Fruit fly (Drosophila melanogaster) whole organism, embryonic: ENCODE data around the gene Cyp4d20.
A peak's percentile ranks its signal among the peaks of the same experiment; 100 is the strongest.

ENCODE experiments used
- Antp ChIP-seq: fragments of 200-800 bp; sonication (Bioruptor generic); optimal IDR thresholded peaks from 3 replicates; lab custom pipeline; 2016; ENCODE audit warnings: missing biosample characterization, missing genetic modification characterization
- Atf6 ChIP-seq: fragments of 200-800 bp; sonication (Bioruptor generic); IDR thresholded peaks from 2 replicates; pipeline ENCODE4 v1.3.6; 2022; ENCODE audit warnings: missing biosample characterization, missing genetic modification characterization
- Awh ChIP-seq: fragments of 200-800 bp; sonication (Bioruptor generic); IDR thresholded peaks from 2 replicates; pipeline ENCODE4, ENCODE4 v1.3.6; 2022; ENCODE audit warnings: missing biosample characterization, missing genetic modification characterization
- B-H1 ChIP-seq: fragments of 200-800 bp; sonication (Bioruptor generic); IDR thresholded peaks from 3 replicates; pipeline ENCODE4 v1.3.6; 2022; ENCODE audit warnings: missing biosample characterization, missing genetic modification characterization
- BtbVII ChIP-seq: fragments of 200-800 bp; sonication (Bioruptor generic); optimal IDR thresholded peaks from 3 replicates; lab custom pipeline; 2017; ENCODE audit warnings: missing biosample characterization, mild to moderate bottlenecking, missing genetic modification characterization
- C15 ChIP-seq: fragments of 200-800 bp; sonication (Bioruptor generic); IDR thresholded peaks from 3 replicates; pipeline ENCODE4 v1.3.6; 2022; ENCODE audit warnings: missing biosample characterization, missing genetic modification characterization
- CG10147 ChIP-seq: fragments of 200-800 bp; sonication (Bioruptor generic); optimal IDR thresholded peaks from 2 replicates; lab custom pipeline; 2019; ENCODE audit warnings: missing biosample characterization, mild to moderate bottlenecking, missing genetic modification characterization, moderate library complexity
- CG10274 ChIP-seq: fragments of 200-800 bp; sonication (Bioruptor generic); optimal IDR thresholded peaks from 3 replicates; lab custom pipeline; 2017; ENCODE audit warnings: missing biosample characterization, mild to moderate bottlenecking, missing genetic modification characterization
- CG11247 ChIP-seq: fragments of 200-800 bp; sonication (Bioruptor generic); IDR thresholded peaks from 2 replicates; pipeline ENCODE4 v1.3.6; 2022; ENCODE audit warnings: missing biosample characterization, missing genetic modification characterization
- CG11456 ChIP-seq: fragments of 200-800 bp; sonication (Bioruptor generic); IDR thresholded peaks from 3 replicates; pipeline ENCODE4 v1.3.6; 2022; ENCODE audit warnings: missing biosample characterization, missing genetic modification characterization
- CG13424 ChIP-seq: fragments of 200-800 bp; sonication (Bioruptor generic); optimal IDR thresholded peaks from 2 replicates; lab custom pipeline; 2019; ENCODE audit warnings: missing biosample characterization, mild to moderate bottlenecking, missing genetic modification characterization, moderate library complexity
- CG14667 ChIP-seq: fragments of 200-800 bp; sonication (Bioruptor generic); IDR thresholded peaks from 2 replicates; pipeline ENCODE4 v1.3.6; 2022; ENCODE audit warnings: missing biosample characterization, missing genetic modification characterization
- CG14860 ChIP-seq: fragments of 200-800 bp; sonication (Bioruptor generic); IDR thresholded peaks from 3 replicates; pipeline ENCODE4 v1.3.6; 2022; ENCODE audit warnings: missing biosample characterization, missing genetic modification characterization; ENCODE audit not compliant: partially characterized antibody
- CG17328 ChIP-seq: fragments of 200-800 bp; sonication (Bioruptor generic); IDR thresholded peaks from 2 replicates; pipeline ENCODE4 v1.3.6; 2022; ENCODE audit warnings: missing biosample characterization, missing genetic modification characterization
- CG18476 ChIP-seq: fragments of 200-800 bp; sonication (Bioruptor generic); optimal IDR thresholded peaks from 2 replicates; lab custom pipeline; 2016; ENCODE audit warnings: missing biosample characterization, mild to moderate bottlenecking, missing genetic modification characterization
- CG33213 ChIP-seq: fragments of 200-800 bp; sonication (Bioruptor generic); optimal IDR thresholded peaks from 3 replicates; lab custom pipeline; 2016; ENCODE audit warnings: missing biosample characterization, missing genetic modification characterization
- CG3995 ChIP-seq: fragments of 200-800 bp; sonication (Bioruptor generic); optimal IDR thresholded peaks from 3 replicates; lab custom pipeline; 2016; ENCODE audit warnings: missing biosample characterization, missing genetic modification characterization
- Dad ChIP-seq: fragments of 200-800 bp; sonication (Bioruptor generic); optimal IDR thresholded peaks from 3 replicates; lab custom pipeline; 2016; ENCODE audit warnings: missing biosample characterization, missing genetic modification characterization
- Dip2 ChIP-seq: fragments of 200-800 bp; sonication (Bioruptor generic); IDR thresholded peaks from 2 replicates; pipeline ENCODE4 v1.3.6; 2022; ENCODE audit warnings: missing biosample characterization, missing genetic modification characterization
- Dll ChIP-seq: fragments of 200-800 bp; sonication (Bioruptor generic); IDR thresholded peaks from 4 replicates; pipeline ENCODE4 v1.3.6; 2022; ENCODE audit warnings: missing biosample characterization, missing genetic modification characterization; ENCODE audit not compliant: partially characterized antibody
- Fer2 ChIP-seq: fragments of 200-800 bp; sonication (Bioruptor generic); optimal IDR thresholded peaks from 2 replicates; lab custom pipeline; 2018; ENCODE audit warnings: missing biosample characterization, mild to moderate bottlenecking, missing genetic modification characterization, moderate library complexity
- MTF-1 ChIP-seq: fragments of 200-800 bp; sonication (Bioruptor generic); optimal IDR thresholded peaks from 2 replicates; lab custom pipeline; 2018; ENCODE audit warnings: missing biosample characterization, mild to moderate bottlenecking, missing genetic modification characterization, borderline replicate concordance
- Pdp1 ChIP-seq, 2 experiments: fragments of 200-800 bp; sonication (Bioruptor generic); optimal IDR thresholded peaks; 3 replicates each; lab custom pipeline; 2016; ENCODE audit warnings: missing biosample characterization in 2 of 2, missing genetic modification characterization in 2 of 2, mild to moderate bottlenecking in 1 of 2, moderate library complexity in 1 of 2
- Poxn ChIP-seq: fragments of 200-800 bp; sonication (Bioruptor generic); IDR thresholded peaks from 2 replicates; pipeline ENCODE4 v1.3.6; 2022; ENCODE audit warnings: missing biosample characterization, missing genetic modification characterization
- Rfx ChIP-seq: fragments of 200-800 bp; sonication (Bioruptor generic); IDR thresholded peaks from 2 replicates; pipeline ENCODE4 v1.3.6; 2022; ENCODE audit warnings: missing biosample characterization, missing genetic modification characterization
- ab ChIP-seq: fragments of 200-800 bp; sonication (Bioruptor generic); optimal IDR thresholded peaks from 2 replicates; lab custom pipeline; 2016; ENCODE audit warnings: missing biosample characterization, missing genetic modification characterization
- ash1 ChIP-seq: fragments of 200-800 bp; sonication (Bioruptor generic); optimal IDR thresholded peaks from 2 replicates; lab custom pipeline; 2018; ENCODE audit warnings: missing biosample characterization, mild to moderate bottlenecking, missing genetic modification characterization
- bab2 ChIP-seq: fragments of 200-800 bp; sonication (Bioruptor generic); optimal IDR thresholded peaks from 2 replicates; lab custom pipeline; 2016; ENCODE audit warnings: missing biosample characterization, missing genetic modification characterization
- btn ChIP-seq: fragments of 200-800 bp; sonication (Bioruptor generic); optimal IDR thresholded peaks from 2 replicates; lab custom pipeline; 2016; ENCODE audit warnings: missing biosample characterization, missing genetic modification characterization
- chm ChIP-seq: fragments of 200-800 bp; sonication (Bioruptor generic); IDR thresholded peaks from 2 replicates; pipeline ENCODE4 v1.3.6; 2022; ENCODE audit warnings: missing biosample characterization, missing genetic modification characterization
- corto ChIP-seq: fragments of 200-800 bp; sonication (Bioruptor generic); optimal IDR thresholded peaks from 2 replicates; lab custom pipeline; 2016; ENCODE audit warnings: missing biosample characterization, mild to moderate bottlenecking, missing genetic modification characterization, moderate library complexity
- dan ChIP-seq: fragments of 200-800 bp; sonication (Bioruptor generic); IDR thresholded peaks from 2 replicates; pipeline ENCODE4 v1.3.6; 2022; ENCODE audit warnings: missing biosample characterization, missing genetic modification characterization
- dysf ChIP-seq: fragments of 200-800 bp; sonication (Bioruptor generic); IDR thresholded peaks from 3 replicates; pipeline ENCODE4 v1.3.6; 2022; ENCODE audit warnings: missing biosample characterization, missing genetic modification characterization
- esg ChIP-seq: fragments of 200-800 bp; sonication (Bioruptor generic); conservative IDR thresholded peaks from 2 replicates; pipeline ENCODE4 v1.3.6; 2022; ENCODE audit warnings: missing biosample characterization, missing genetic modification characterization
- gro ChIP-seq: fragments of 200-800 bp; sonication (Bioruptor generic); optimal IDR thresholded peaks from 2 replicates; lab custom pipeline; 2016; ENCODE audit warnings: missing biosample characterization, missing genetic modification characterization
- gsb ChIP-seq: fragments of 200-800 bp; sonication (Bioruptor generic); IDR thresholded peaks from 2 replicates; pipeline ENCODE4 v1.3.6; 2022; ENCODE audit warnings: missing biosample characterization, missing genetic modification characterization
- lola ChIP-seq, 3 experiments: fragments of >200 bp in 2 of 3; fragments of 200-800 bp in 1 of 3; sonication (Bioruptor generic) in 1 of 3; optimal IDR thresholded peaks; 2 replicates each; lab custom pipeline; 2017 to 2019; ENCODE audit warnings: missing biosample characterization in 3 of 3, missing genetic modification characterization in 3 of 3, mild to moderate bottlenecking in 1 of 3, moderate library complexity in 1 of 3
- nmo ChIP-seq: fragments of 200-800 bp; sonication (Bioruptor generic); optimal IDR thresholded peaks from 2 replicates; lab custom pipeline; 2018; ENCODE audit warnings: missing biosample characterization, mild to moderate bottlenecking, missing genetic modification characterization, moderate library complexity
- repo ChIP-seq: fragments of 200-800 bp; sonication (Bioruptor generic); optimal IDR thresholded peaks from 2 replicates; lab custom pipeline; 2016; ENCODE audit warnings: missing biosample characterization, missing genetic modification characterization
- ro ChIP-seq: fragments of 200-800 bp; sonication (Bioruptor generic); IDR thresholded peaks from 2 replicates; pipeline ENCODE4 v1.3.6; 2022; ENCODE audit warnings: missing biosample characterization, missing genetic modification characterization
- scrt ChIP-seq: fragments of 200-800 bp; sonication (Bioruptor generic); optimal IDR thresholded peaks from 2 replicates; lab custom pipeline; 2018; ENCODE audit warnings: missing biosample characterization, mild to moderate bottlenecking, missing genetic modification characterization, moderate library complexity
- sd ChIP-seq: fragments of 200-800 bp; sonication (Bioruptor generic); optimal IDR thresholded peaks from 3 replicates; lab custom pipeline; 2018; ENCODE audit warnings: missing biosample characterization, mild to moderate bottlenecking, missing genetic modification characterization, moderate library complexity
- shn ChIP-seq: fragments of 200-800 bp; sonication (Bioruptor generic); optimal IDR thresholded peaks from 3 replicates; lab custom pipeline; 2016; ENCODE audit warnings: missing biosample characterization, missing genetic modification characterization
- sr ChIP-seq: fragments of 200-800 bp; sonication (Bioruptor generic); IDR thresholded peaks from 3 replicates; pipeline ENCODE4 v1.3.6; 2022; ENCODE audit warnings: missing biosample characterization, missing genetic modification characterization
- tin ChIP-seq: fragments of 200-800 bp; sonication (Bioruptor generic); optimal IDR thresholded peaks from 3 replicates; lab custom pipeline; 2016; ENCODE audit warnings: missing biosample characterization, missing genetic modification characterization
- tio ChIP-seq: fragments of 200-800 bp; sonication (Bioruptor generic); optimal IDR thresholded peaks from 2 replicates; lab custom pipeline; 2017; ENCODE audit warnings: missing biosample characterization, missing genetic modification characterization, inconsistent platforms
- toy ChIP-seq: fragments of 200-800 bp; sonication (Bioruptor generic); IDR thresholded peaks from 2 replicates; pipeline ENCODE4 v1.3.6; 2022; ENCODE audit warnings: missing biosample characterization, missing genetic modification characterization
- twi ChIP-seq: fragments of 200-800 bp; optimal IDR thresholded peaks from 2 replicates; lab custom pipeline; 2019; ENCODE audit warnings: missing biosample characterization, mild to moderate bottlenecking, missing genetic modification characterization, moderate library complexity
- vfl ChIP-seq: fragments of 200-800 bp; sonication (Bioruptor generic); optimal IDR thresholded peaks from 2 replicates; lab custom pipeline; 2016; ENCODE audit warnings: missing biosample characterization, missing genetic modification characterization
- vnd ChIP-seq: fragments of 200-800 bp; sonication (Bioruptor generic); IDR thresholded peaks from 3 replicates; pipeline ENCODE4 v1.3.6; 2022; ENCODE audit warnings: missing biosample characterization, missing genetic modification characterization; ENCODE audit not compliant: partially characterized antibody
- z ChIP-seq: fragments of 200-800 bp; sonication (Bioruptor generic); IDR thresholded peaks from 3 replicates; pipeline ENCODE4 v1.3.6; 2022; ENCODE audit warnings: missing biosample characterization, missing genetic modification characterization

The Cyp4d20 gene

DNA sequence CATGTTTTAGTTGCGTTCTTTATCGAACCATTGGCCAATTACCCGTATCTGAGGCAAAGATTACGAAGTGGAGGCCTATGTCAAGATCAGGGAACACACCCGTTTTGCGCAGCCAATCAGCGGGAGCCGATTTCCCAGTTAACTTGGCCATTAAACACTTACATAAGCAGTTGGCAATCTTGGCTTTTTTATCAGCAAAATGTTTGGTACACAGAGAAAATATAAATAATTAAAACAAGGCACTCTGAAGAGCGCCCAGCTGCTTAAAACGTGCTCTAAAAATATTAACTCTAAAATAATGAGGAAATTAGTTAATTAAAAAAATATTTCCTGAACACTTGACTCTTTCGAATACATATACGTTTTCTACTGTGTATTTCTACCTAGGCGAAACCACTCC lies 23.5 kb upstream of the Cyp4d20 start (continued):
- TF ChIP-seq CG33213, result peak; percentile 26
- TF ChIP-seq dysf, result peak; percentile 75
- TF ChIP-seq CG10274 (GFP tag; lab: Kevin White, UChicago), result no peak
- no peak for TF ChIP-seq repo (GFP tag; lab: Kevin White, UChicago)
- no peak for TF ChIP-seq z (GFP tag; lab: Robert Waterston, UW)
- no peak; the same call in 2 of the 3 replicates for TF ChIP-seq C15 (GFP tag; lab: Robert Waterston, UW)
- no peak for TF ChIP-seq corto (GFP tag; lab: Kevin White, UChicago)
- TF ChIP-seq Pdp1 (GFP tag; optimal IDR thresholded peaks at IDR 0.05; lab: Kevin White, UChicago), result peak; percentile 43 to 85
- peak; percentile 65 for TF ChIP-seq scrt (GFP tag; lab: Kevin White, UChicago)
- peak; percentile 87; the same call in 2 of the 3 replicates for TF ChIP-seq CG11456
- no peak for TF ChIP-seq CG13424 (tag; lab: Kevin White, UChicago)
- no peak for TF ChIP-seq MTF-1
- no peak for TF ChIP-seq Dll (GFP tag; lab: Robert Waterston, UW)
- TF ChIP-seq tio (GFP tag; lab: Kevin White, UChicago), result peak; percentile 59
- TF ChIP-seq B-H1, result peak; percentile 43; the same call in 1 of the 3 replicates
- no peak for TF ChIP-seq CG3995
- TF ChIP-seq Rfx, result peak; percentile 93
- TF ChIP-seq CG17328 (GFP tag; lab: Robert Waterston, UW), result 0 out of 2 replicates have a peak, but pooled peaks have one; percentile 46
- no peak for TF ChIP-seq ro (GFP tag; lab: Robert Waterston, UW)
- no peak for TF ChIP-seq ash1
- peak; percentile 90 for TF ChIP-seq Atf6 (GFP tag; lab: Robert Waterston, UW)
- no peak for TF ChIP-seq shn (GFP tag; lab: Kevin White, UChicago)
- no peak for TF ChIP-seq Awh (GFP tag; lab: Robert Waterston, UW)
- no peak for TF ChIP-seq lola (GFP tag; optimal IDR thresholded peaks at IDR 0.05; lab: Kevin White, UChicago)
- peak; percentile 64 for TF ChIP-seq esg (GFP tag; lab: Robert Waterston, UW)
- TF ChIP-seq Dad, result peak; percentile 27
- no peak for TF ChIP-seq dan
- TF ChIP-seq gsb (GFP tag; lab: Robert Waterston, UW), result peak; percentile 70
- TF ChIP-seq CG14860 (GFP tag; lab: Robert Waterston, UW), result no peak
- no peak for TF ChIP-seq twi (tag; lab: Kevin White, UChicago)
- TF ChIP-seq btn (GFP tag; lab: Kevin White, UChicago), result no peak
- no peak for TF ChIP-seq vnd
- peak; percentile 34; the same call in 1 of the 2 replicates for TF ChIP-seq chm (GFP tag; lab: Robert Waterston, UW)
- peak; percentile 86 for TF ChIP-seq sd
- no peak for TF ChIP-seq Antp (GFP tag; lab: Kevin White, UChicago)
- TF ChIP-seq nmo (GFP tag; lab: Kevin White, UChicago), result peak; percentile 24
- TF ChIP-seq sr, result no peak
- peak; percentile 20; the same call in 1 of the 2 replicates for TF ChIP-seq toy
- peak; percentile 71 for TF ChIP-seq gro (GFP tag; lab: Kevin White, UChicago)
- TF ChIP-seq vfl (GFP tag; lab: Kevin White, UChicago), result peak; percentile 60
- TF ChIP-seq Poxn (GFP tag; lab: Robert Waterston, UW), result no peak
- peak; percentile 47 for TF ChIP-seq bab2
- TF ChIP-seq Fer2 (tag; lab: Kevin White, UChicago), result no peak
- TF ChIP-seq CG18476 (GFP tag; lab: Kevin White, UChicago), result peak; percentile 56
- peak; percentile 28 for TF ChIP-seq tin (GFP tag; lab: Kevin White, UChicago)
- peak; percentile 61; the same call in 1 of the 2 replicates for TF ChIP-seq CG11247 (GFP tag; lab: Robert Waterston, UW)
- no peak for TF ChIP-seq ab (GFP tag; lab: Kevin White, UChicago)
- TF ChIP-seq CG10147 (GFP tag; lab: Kevin White, UChicago), result peak; percentile 73
- peak; percentile 75 for TF ChIP-seq BtbVII (GFP tag; lab: Kevin White, UChicago)
- no peak for TF ChIP-seq Dip2 (GFP tag; lab: Robert Waterston, UW)
- 0 out of 2 replicates have a peak, but pooled peaks have one; percentile 23 for TF ChIP-seq CG14667 (GFP tag; lab: Robert Waterston, UW)
